Fruit fly (Drosophila melanogaster) whole organism, prepupa: ENCODE results near the gene CG32631.
A peak's percentile ranks its signal among the peaks of the same experiment; 100 is the strongest.

ENCODE experiments used
- CG3032 ChIP-seq: fragments of 200-800 bp; optimal IDR thresholded peaks from 2 replicates; lab custom pipeline; 2019; ENCODE audit warnings: missing biosample characterization, mild to moderate bottlenecking, missing genetic modification characterization, moderate library complexity
- esn ChIP-seq: fragments of 200-800 bp; sonication (Bioruptor generic); optimal IDR thresholded peaks from 2 replicates; lab custom pipeline; 2016; ENCODE audit warnings: missing biosample characterization, mild to moderate bottlenecking, missing genetic modification characterization, moderate library complexity
- fkh ChIP-seq: fragments of 200-800 bp; sonication (Bioruptor generic); optimal IDR thresholded peaks from 3 replicates; lab custom pipeline; 2017; ENCODE audit warnings: missing biosample characterization, mild to moderate bottlenecking, missing genetic modification characterization, moderate library complexity

CG32631 gene

dm6 chrX:13605942-13606491 lies 49.7 kb downstream of the CG32631 start:
- TF ChIP-seq fkh (GFP tag; lab: Kevin White, UChicago) (no peak), CG3032 (tag; lab: Kevin White, UChicago) (peak; percentile 24), esn (peak; percentile 10)
